Worm (Caenorhabditis elegans) whole organism, mixed stage, embryonic: ENCODE measurements around the gene srz-48.

ENCODE experiments used
- ces-1 ChIP-seq: fragments of 150-350 bp; optimal IDR thresholded peaks from 2 replicates; lab custom pipeline; 2014; ENCODE audit warnings: missing biosample characterization, missing genetic modification reagents, missing genetic modification characterization
- elt-3 ChIP-seq: fragments of 150-350 bp; optimal IDR thresholded peaks from 2 replicates; lab custom pipeline; 2014; ENCODE audit warnings: missing biosample characterization, missing genetic modification characterization
- lsy-2 ChIP-seq: fragments of 150-350 bp; optimal IDR thresholded peaks from 2 replicates; lab custom pipeline; 2014; ENCODE audit warnings: missing biosample characterization, missing genetic modification characterization
- pha-4 ChIP-seq: fragments of 150-350 bp; optimal IDR thresholded peaks from 2 replicates; lab custom pipeline; 2018; ENCODE audit warnings: missing biosample characterization, missing genetic modification reagents, missing genetic modification characterization
- unc-39 ChIP-seq: fragments of 150-350 bp; optimal IDR thresholded peaks from 2 replicates; lab custom pipeline; 2014; ENCODE audit warnings: missing biosample characterization, missing genetic modification characterization

- TF ChIP-seq pha-4 (tag; lab: Kevin White, UChicago): no peak
- TF ChIP-seq elt-3 (tag; lab: Kevin White, UChicago): no peak
- TF ChIP-seq lsy-2 (tag; lab: Kevin White, UChicago): no peak
- no peak for TF ChIP-seq unc-39 (tag; lab: Kevin White, UChicago)
- no peak for TF ChIP-seq ces-1 (GFP tag; lab: Kevin White, UChicago)
These were observed 40.1 kb upstream of the srz-48 start for ce11 chrV:17500055-17500454.
